Fruit fly (Drosophila melanogaster) whole organism, pupa: ENCODE data around the gene CG32829.

Experiments used
- CG14655 ChIP-seq: fragments of 200-800 bp; sonication (Bioruptor generic); optimal IDR thresholded peaks from 3 replicates; lab custom pipeline; 2017; ENCODE audit warnings: mild to moderate bottlenecking, missing biosample characterization, missing genetic modification reagents, missing genetic modification characterization
- CG34367 ChIP-seq: fragments of 200-800 bp; sonication (Bioruptor generic); optimal IDR thresholded peaks from 2 replicates; lab custom pipeline; 2018; ENCODE audit warnings: missing biosample characterization, mild to moderate bottlenecking, missing genetic modification characterization
- CG9948 ChIP-seq: fragments of 200-800 bp; sonication (Bioruptor generic); optimal IDR thresholded peaks from 2 replicates; lab custom pipeline; 2018; ENCODE audit warnings: missing biosample characterization, mild to moderate bottlenecking, missing genetic modification characterization, moderate library complexity
- EcR ChIP-seq: fragments of 200-800 bp; sonication (Bioruptor generic); optimal IDR thresholded peaks from 3 replicates; lab custom pipeline; 2019; ENCODE audit warnings: missing biosample characterization, missing genetic modification characterization, mild to moderate bottlenecking, moderate library complexity, missing genetic modification reagents
- Ets98B ChIP-seq: fragments of 200-800 bp; sonication (Bioruptor generic); IDR thresholded peaks from 2 replicates; pipeline ENCODE4 v1.3.6; 2022; ENCODE audit warnings: missing biosample characterization, missing genetic modification characterization
- fd96Ca ChIP-seq: fragments of 200-800 bp; sonication (Bioruptor generic); IDR thresholded peaks from 3 replicates; pipeline ENCODE4 v1.3.6; 2022; ENCODE audit warnings: missing biosample characterization, missing genetic modification characterization
- rn ChIP-seq: fragments of 200-800 bp; sonication (Bioruptor generic); IDR thresholded peaks from 2 replicates; pipeline ENCODE4 v1.3.6; 2022; ENCODE audit warnings: missing biosample characterization, missing genetic modification characterization

dm6 chr2L:6868178-6868867 is 47.9 kb downstream of the CG32829 start:
- TF ChIP-seq rn (GFP tag; lab: Robert Waterston, UW) (no peak), CG34367 (tag; lab: Kevin White, UChicago) (no peak), fd96Ca (GFP tag; lab: Robert Waterston, UW) (no peak), Ets98B (GFP tag; lab: Robert Waterston, UW) (no peak), EcR (GFP tag; lab: Kevin White, UChicago) (no peak), CG14655 (no peak), CG9948 (tag; lab: Kevin White, UChicago) (no peak)
